Worm (Caenorhabditis elegans) whole organism, L3 larva: ENCODE results near the gene B0410.1.

ENCODE experiments used
- R02D3.7 ChIP-seq: fragments of 150-350 bp; optimal IDR thresholded peaks from 2 replicates; lab custom pipeline; 2014; ENCODE audit warnings: missing biosample characterization, missing genetic modification characterization
- ZK546.5 ChIP-seq: sonication (generic microtip); optimal IDR thresholded peaks from 2 replicates; lab custom pipeline; 2017; ENCODE audit warnings: missing biosample characterization, missing genetic modification characterization
- ama-1 ChIP-seq: fragments of 150-350 bp; optimal IDR thresholded peaks from 2 replicates; lab custom pipeline; 2018
- ceh-16 ChIP-seq: sonication (generic microtip); optimal IDR thresholded peaks from 2 replicates; lab custom pipeline; 2017; ENCODE audit warnings: missing biosample characterization, missing genetic modification characterization
- ceh-82 ChIP-seq: fragments of 150-350 bp; optimal IDR thresholded peaks from 2 replicates; lab custom pipeline; 2014; ENCODE audit warnings: missing biosample characterization, missing genetic modification characterization
- ceh-9 ChIP-seq: sonication (generic microtip); optimal IDR thresholded peaks from 2 replicates; lab custom pipeline; 2018; ENCODE audit warnings: missing biosample characterization, missing genetic modification characterization
- daf-12 ChIP-seq: fragments of 150-350 bp; optimal IDR thresholded peaks from 2 replicates; lab custom pipeline; 2014; ENCODE audit warnings: missing biosample characterization, missing genetic modification reagents, missing genetic modification characterization
- egl-27 ChIP-seq: sonication (generic microtip); optimal IDR thresholded peaks from 4 replicates; lab custom pipeline; 2017; ENCODE audit warnings: missing biosample characterization, missing genetic modification reagents, missing genetic modification characterization
- egl-5 ChIP-seq: fragments of 150-350 bp; optimal IDR thresholded peaks from 2 replicates; lab custom pipeline; 2017; ENCODE audit warnings: missing biosample characterization, missing genetic modification reagents, missing genetic modification characterization, inconsistent platforms
- elt-1 ChIP-seq: fragments of 150-350 bp; optimal IDR thresholded peaks from 2 replicates; lab custom pipeline; 2014; ENCODE audit warnings: missing biosample characterization, missing genetic modification characterization
- elt-2 ChIP-seq: sonication (generic microtip); optimal IDR thresholded peaks from 2 replicates; lab custom pipeline; 2016; ENCODE audit warnings: missing genetic modification reagents, mild to moderate bottlenecking, missing genetic modification characterization, missing compliant biosample characterization
- elt-3 ChIP-seq, 3 experiments: fragments of 150-350 bp in 1 of 3; sonication (generic microtip) in 2 of 3; optimal IDR thresholded peaks; 2 replicates in 2 of 3; 4 replicates in 1 of 3; lab custom pipeline; 2014 to 2017; ENCODE audit warnings: missing biosample characterization in 3 of 3, missing genetic modification characterization in 3 of 3
- eor-1 ChIP-seq, 2 experiments: fragments of 150-350 bp; optimal IDR thresholded peaks; 2 replicates each; lab custom pipeline; 2014 to 2018; ENCODE audit warnings: missing biosample characterization in 2 of 2, missing genetic modification characterization in 2 of 2
- fkh-2 ChIP-seq: fragments of 150-350 bp; optimal IDR thresholded peaks from 2 replicates; lab custom pipeline; 2014; ENCODE audit warnings: missing biosample characterization, missing genetic modification reagents, missing genetic modification characterization
- fos-1 ChIP-seq: fragments of 150-350 bp; optimal IDR thresholded peaks from 2 replicates; lab custom pipeline; 2014; ENCODE audit warnings: missing biosample characterization, missing genetic modification characterization
- hmg-11 ChIP-seq: sonication (generic microtip); optimal IDR thresholded peaks from 2 replicates; lab custom pipeline; 2016; ENCODE audit warnings: missing genetic modification characterization, missing compliant biosample characterization
- jun-1 ChIP-seq: fragments of 150-350 bp; optimal IDR thresholded peaks from 2 replicates; lab custom pipeline; 2014; ENCODE audit warnings: missing biosample characterization, missing genetic modification reagents, missing genetic modification characterization
- lin-15B ChIP-seq: fragments of 150-350 bp; optimal IDR thresholded peaks from 2 replicates; lab custom pipeline; 2014; ENCODE audit warnings: missing biosample characterization, missing genetic modification characterization
- lin-39 ChIP-seq: fragments of 150-350 bp; optimal IDR thresholded peaks from 2 replicates; lab custom pipeline; 2018; ENCODE audit warnings: missing biosample characterization, missing genetic modification reagents, missing genetic modification characterization
- lsy-12 ChIP-seq: sonication (generic microtip); optimal IDR thresholded peaks from 2 replicates; lab custom pipeline; 2016; ENCODE audit warnings: mild to moderate bottlenecking, missing genetic modification characterization, missing compliant biosample characterization
- mdl-1 ChIP-seq: fragments of 150-350 bp; optimal IDR thresholded peaks from 2 replicates; lab custom pipeline; 2014; ENCODE audit warnings: missing biosample characterization, missing genetic modification characterization
- nfya-1 ChIP-seq: sonication (generic microtip); optimal IDR thresholded peaks from 2 replicates; lab custom pipeline; 2017; ENCODE audit warnings: missing genetic modification characterization, mild to moderate bottlenecking, missing compliant biosample characterization, antibody characterized with exemption, moderate library complexity; ENCODE audit not compliant: insufficient read depth
- nhr-11 ChIP-seq: fragments of 150-350 bp; optimal IDR thresholded peaks from 2 replicates; lab custom pipeline; 2014; ENCODE audit warnings: missing biosample characterization, missing genetic modification characterization
- nhr-12 ChIP-seq: fragments of 150-350 bp; optimal IDR thresholded peaks from 2 replicates; lab custom pipeline; 2014; ENCODE audit warnings: missing biosample characterization, missing genetic modification characterization
- nhr-23 ChIP-seq: fragments of 150-350 bp; optimal IDR thresholded peaks from 2 replicates; lab custom pipeline; 2014; ENCODE audit warnings: missing biosample characterization, missing genetic modification reagents, missing genetic modification characterization
- nhr-25 ChIP-seq: sonication (generic microtip); optimal IDR thresholded peaks from 2 replicates; lab custom pipeline; 2017; ENCODE audit warnings: missing biosample characterization, missing genetic modification characterization
- nhr-67 ChIP-seq: fragments of 150-350 bp; optimal IDR thresholded peaks from 2 replicates; lab custom pipeline; 2014; ENCODE audit warnings: missing biosample characterization, missing genetic modification characterization
- pha-4 ChIP-seq: fragments of 150-350 bp; optimal IDR thresholded peaks from 2 replicates; lab custom pipeline; 2014; ENCODE audit warnings: missing biosample characterization, missing genetic modification reagents, missing genetic modification characterization
- sea-2 ChIP-seq: fragments of 150-350 bp; sonication (generic microtip); optimal IDR thresholded peaks from 4 replicates; lab custom pipeline; 2014; ENCODE audit warnings: missing biosample characterization, missing genetic modification reagents, missing genetic modification characterization
- skn-1 ChIP-seq: fragments of 150-350 bp; optimal IDR thresholded peaks from 2 replicates; lab custom pipeline; 2014; ENCODE audit warnings: missing biosample characterization, missing genetic modification characterization
- snpc-4 ChIP-seq: fragments of 150-350 bp; optimal IDR thresholded peaks from 2 replicates; lab custom pipeline; 2014; ENCODE audit warnings: missing biosample characterization, missing genetic modification characterization
- tbx-2 ChIP-seq: sonication (generic microtip); optimal IDR thresholded peaks from 2 replicates; lab custom pipeline; 2016; ENCODE audit warnings: mild to moderate bottlenecking, missing genetic modification characterization, missing compliant biosample characterization
- unc-39 ChIP-seq: sonication (generic microtip); optimal IDR thresholded peaks from 4 replicates; lab custom pipeline; 2017; ENCODE audit warnings: missing biosample characterization, missing genetic modification characterization
- unc-62 ChIP-seq: fragments of 150-350 bp; sonication (generic microtip); optimal IDR thresholded peaks from 4 replicates; lab custom pipeline; 2014; ENCODE audit warnings: missing biosample characterization, missing genetic modification reagents, missing genetic modification characterization
- ztf-4 ChIP-seq: fragments of 150-350 bp; optimal IDR thresholded peaks from 2 replicates; lab custom pipeline; 2014; ENCODE audit warnings: missing biosample characterization, missing genetic modification characterization

Gene B0410.1

ce11 chrX:2920456-2920855 is 26.1 kb downstream of the B0410.1 start:
- no peak for TF ChIP-seq hmg-11
- no peak for TF ChIP-seq nhr-12
- no peak for TF ChIP-seq tbx-2
- TF ChIP-seq daf-12 = no peak
- no peak for TF ChIP-seq ceh-16 (tag; lab: Kevin White, UChicago)
- no peak for TF ChIP-seq egl-5 (tag; lab: Kevin White, UChicago)
- no peak for TF ChIP-seq elt-1 (tag; lab: Kevin White, UChicago)
- no peak for TF ChIP-seq elt-3 (tag; optimal IDR thresholded peaks at IDR 0.05; lab: Kevin White, UChicago)
- no peak for TF ChIP-seq ama-1 (lab: Kevin White, UChicago)
- TF ChIP-seq nhr-11 (tag; lab: Kevin White, UChicago) = no peak

ce11 chrX:2921737-2922136 is 27.4 kb downstream of the B0410.1 start:
- TF ChIP-seq pha-4 (tag; lab: Kevin White, UChicago) = no peak
- TF ChIP-seq, all 47 proteins: peak for 0

DNA sequence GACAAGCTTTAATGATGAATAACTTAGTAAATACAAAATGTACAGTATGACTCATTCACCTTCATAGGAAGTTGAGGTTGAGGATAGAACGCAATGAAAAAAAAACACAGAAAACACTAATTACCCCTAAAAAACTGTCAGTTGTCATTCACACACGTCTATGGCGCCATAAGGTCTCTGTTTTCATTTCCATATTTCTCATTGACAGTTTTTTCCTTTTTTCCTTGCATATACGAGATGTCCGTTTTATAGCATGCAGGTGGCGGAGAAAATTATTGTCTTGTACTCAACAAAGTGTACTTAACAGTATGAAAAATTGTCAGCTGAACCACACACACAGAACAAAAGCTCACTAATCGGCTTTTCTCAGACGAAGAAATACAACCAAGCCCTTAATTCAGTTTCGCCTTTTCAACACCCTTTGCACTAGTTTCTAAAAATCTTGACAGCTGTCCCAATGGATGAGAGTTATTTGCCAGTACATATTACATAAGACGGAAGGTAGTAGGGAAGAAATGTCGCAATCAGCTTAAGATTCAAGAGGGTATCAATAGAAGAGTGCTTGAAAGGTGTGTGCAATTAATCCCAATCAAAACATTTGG is 28.3 kb downstream of the B0410.1 start:
- TF ChIP-seq lin-39 (tag; lab: Kevin White, UChicago) = no peak
- no peak for TF ChIP-seq unc-39 (tag; lab: Kevin White, UChicago)
- TF ChIP-seq pha-4 (tag; lab: Kevin White, UChicago) = no peak
- TF ChIP-seq nhr-67 (tag; lab: Kevin White, UChicago) = no peak
- no peak for TF ChIP-seq fkh-2
- no peak for TF ChIP-seq tbx-2
- no peak for TF ChIP-seq ztf-4
- no peak for TF ChIP-seq ceh-82 (tag; lab: Kevin White, UChicago)
- TF ChIP-seq hmg-11 = no peak
- TF ChIP-seq jun-1 (tag; lab: Kevin White, UChicago) = no peak
- no peak for TF ChIP-seq sea-2 (GFP tag; lab: Kevin White, UChicago)
- no peak for TF ChIP-seq ceh-9 (tag; lab: Kevin White, UChicago)
- TF ChIP-seq nhr-23 = no peak
- no peak for TF ChIP-seq ama-1 (lab: Kevin White, UChicago)
- no peak for TF ChIP-seq skn-1 (tag; lab: Kevin White, UChicago)

ce11 chrX:2923888-2924287 is 29.5 kb downstream of the B0410.1 start, which contains the start of gene hst-3.2:
Gene hst-3.2, minus strand, starts transcription at chrX:2923988.
- TF ChIP-seq elt-2 = no peak

DNA sequence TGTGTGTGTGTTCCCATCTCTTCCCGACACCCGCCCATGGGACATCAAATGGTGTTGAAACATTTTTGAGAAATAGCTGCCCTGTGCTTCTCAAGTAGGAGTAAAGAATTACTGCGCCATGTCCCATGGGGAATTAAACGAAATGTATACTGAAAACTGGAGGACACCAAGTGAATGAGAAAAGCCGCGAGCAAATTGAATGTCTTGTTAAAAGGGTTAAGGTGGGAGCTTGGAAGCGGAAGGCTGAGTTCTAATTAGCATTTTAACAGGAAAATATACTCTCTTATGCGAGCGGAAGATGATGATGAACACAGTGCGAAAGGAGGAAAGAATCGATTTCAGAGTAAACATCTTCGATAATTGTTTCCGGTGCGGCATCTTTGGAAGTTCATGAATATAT is 30.1 kb downstream of the B0410.1 start:
- TF ChIP-seq elt-3 (tag; optimal IDR thresholded peaks at IDR 0.05; lab: Kevin White, UChicago) (no peak), lsy-12 (tag; lab: Kevin White, UChicago) (no peak), elt-2 (no peak), nhr-25 (tag; lab: Kevin White, UChicago) (no peak), egl-27 (no peak), R02D3.7 (tag; lab: Kevin White, UChicago) (no peak), lin-15B (tag; lab: Kevin White, UChicago) (no peak), eor-1 (tag; optimal IDR thresholded peaks at IDR 0.05; lab: Kevin White, UChicago) (no peak), unc-62 (GFP tag; lab: Kevin White, UChicago) (no peak), mdl-1 (tag; lab: Kevin White, UChicago) (no peak)

DNA sequence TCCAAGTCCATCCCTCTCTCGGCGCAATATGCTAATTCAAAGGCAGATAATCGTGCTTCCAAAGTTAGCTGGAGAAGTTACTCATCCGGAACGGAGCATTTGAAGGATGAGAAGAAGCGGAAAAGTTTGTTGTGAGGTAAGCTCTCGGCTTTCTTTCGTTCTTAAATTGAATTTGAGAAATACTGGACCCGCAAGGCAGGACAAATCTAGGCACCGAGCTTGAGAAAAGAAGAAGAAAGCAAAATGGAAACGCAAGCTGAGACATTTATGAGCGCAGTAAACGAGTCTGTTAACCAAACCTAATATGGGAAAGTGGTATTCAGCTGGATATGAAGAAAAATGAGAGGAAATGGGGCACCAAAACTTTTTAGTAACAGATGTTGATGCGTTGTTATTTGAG is 31.6 kb downstream of the B0410.1 start:
- TF ChIP-seq fos-1 (tag; lab: Kevin White, UChicago) (no peak), egl-27 (no peak), snpc-4 (no peak), nhr-25 (tag; lab: Kevin White, UChicago) (no peak), nhr-12 (no peak), lin-15B (tag; lab: Kevin White, UChicago) (no peak), elt-2 (no peak), ZK546.5 (no peak), daf-12 (no peak), nfya-1 (tag; lab: Kevin White, UChicago) (no peak), lsy-12 (tag; lab: Kevin White, UChicago) (no peak), elt-1 (tag; lab: Kevin White, UChicago) (no peak), jun-1 (tag; lab: Kevin White, UChicago) (no peak), nhr-23 (no peak), nhr-11 (tag; lab: Kevin White, UChicago) (no peak), tbx-2 (no peak), mdl-1 (tag; lab: Kevin White, UChicago) (no peak)
